Worm (Caenorhabditis elegans) whole organism, late embryonic: ENCODE measurements around the gene B0432.1.

Experiments
- C08G9.2 ChIP-seq: sonication (generic microtip); optimal IDR thresholded peaks from 2 replicates; lab custom pipeline; 2016; ENCODE audit warnings: mild to moderate bottlenecking, missing genetic modification characterization, moderate library complexity, missing compliant biosample characterization
- ama-1 ChIP-seq: fragments of 150-350 bp; optimal IDR thresholded peaks from 2 replicates; lab custom pipeline; 2014
- ceh-18 ChIP-seq: sonication (generic microtip); optimal IDR thresholded peaks from 2 replicates; lab custom pipeline; 2016; ENCODE audit warnings: missing genetic modification characterization, missing compliant biosample characterization
- ceh-19 ChIP-seq: fragments of 200-800 bp; sonication (Bioruptor generic); optimal IDR thresholded peaks from 2 replicates; lab custom pipeline; 2018; ENCODE audit warnings: mild to moderate bottlenecking, missing genetic modification characterization, missing compliant biosample characterization
- ceh-2 ChIP-seq: sonication (generic microtip); optimal IDR thresholded peaks from 2 replicates; lab custom pipeline; 2016; ENCODE audit warnings: missing genotype, missing genetic modification characterization, missing compliant biosample characterization
- ceh-24 ChIP-seq: sonication (generic microtip); optimal IDR thresholded peaks from 2 replicates; lab custom pipeline; 2016; ENCODE audit warnings: mild to moderate bottlenecking, missing genetic modification characterization, missing compliant biosample characterization
- ceh-45 ChIP-seq: fragments of 200-800 bp; sonication (Bioruptor generic); IDR thresholded peaks from 2 replicates; pipeline ENCODE4 v1.3.6; 2022; ENCODE audit warnings: missing genetic modification reagents, missing genetic modification characterization, missing compliant biosample characterization
- ceh-48 ChIP-seq: sonication (generic microtip); optimal IDR thresholded peaks from 2 replicates; lab custom pipeline; 2016; ENCODE audit warnings: missing genetic modification characterization, inconsistent platforms, missing compliant biosample characterization
- ceh-9 ChIP-seq: sonication (generic microtip); optimal IDR thresholded peaks from 2 replicates; lab custom pipeline; 2016; ENCODE audit warnings: mild to moderate bottlenecking, missing genetic modification characterization, inconsistent platforms, missing compliant biosample characterization
- dve-1 ChIP-seq: sonication (generic microtip); optimal IDR thresholded peaks from 2 replicates; lab custom pipeline; 2017; ENCODE audit warnings: antibody characterized with exemption, mild to moderate bottlenecking, missing genetic modification characterization, missing compliant biosample characterization
- elt-4 ChIP-seq: sonication (generic microtip); optimal IDR thresholded peaks from 2 replicates; lab custom pipeline; 2016; ENCODE audit warnings: missing genetic modification characterization, missing compliant biosample characterization
- ets-4 ChIP-seq: sonication (generic microtip); optimal IDR thresholded peaks from 2 replicates; lab custom pipeline; 2016; ENCODE audit warnings: missing genetic modification characterization, missing compliant biosample characterization
- eyg-1 ChIP-seq: sonication (generic microtip); optimal IDR thresholded peaks from 2 replicates; lab custom pipeline; 2016; ENCODE audit warnings: missing genotype, missing genetic modification characterization, missing compliant biosample characterization
- fax-1 ChIP-seq: sonication (generic microtip); optimal IDR thresholded peaks from 2 replicates; lab custom pipeline; 2016; ENCODE audit warnings: missing genotype, missing genetic modification characterization, missing compliant biosample characterization
- fkh-10 ChIP-seq: fragments of 150-350 bp; optimal IDR thresholded peaks from 2 replicates; lab custom pipeline; 2014; ENCODE audit warnings: missing biosample characterization, missing genetic modification reagents, missing genetic modification characterization
- fkh-6 ChIP-seq: sonication (generic microtip); optimal IDR thresholded peaks from 2 replicates; lab custom pipeline; 2016; ENCODE audit warnings: missing genetic modification characterization, missing compliant biosample characterization
- hlh-13 ChIP-seq: fragments of 200-800 bp; sonication (Bioruptor generic); optimal IDR thresholded peaks from 2 replicates; lab custom pipeline; 2018; ENCODE audit warnings: mild to moderate bottlenecking, missing genetic modification characterization, missing compliant biosample characterization
- hlh-30 ChIP-seq: sonication (generic microtip); optimal IDR thresholded peaks from 2 replicates; lab custom pipeline; 2017; ENCODE audit warnings: antibody characterized with exemption, missing genetic modification characterization, missing compliant biosample characterization; ENCODE audit not compliant: insufficient read depth
- hlh-6 ChIP-seq: sonication (generic microtip); optimal IDR thresholded peaks from 2 replicates; lab custom pipeline; 2016; ENCODE audit warnings: missing genotype, missing genetic modification characterization, missing compliant biosample characterization
- lim-6 ChIP-seq: sonication (generic microtip); optimal IDR thresholded peaks from 2 replicates; lab custom pipeline; 2016; ENCODE audit warnings: missing genetic modification characterization, missing compliant biosample characterization
- madf-2 ChIP-seq: sonication (generic microtip); optimal IDR thresholded peaks from 2 replicates; lab custom pipeline; 2017; ENCODE audit warnings: missing genetic modification characterization, missing compliant biosample characterization
- mec-3 ChIP-seq: sonication (generic microtip); optimal IDR thresholded peaks from 2 replicates; lab custom pipeline; 2016; ENCODE audit warnings: borderline replicate concordance, missing genetic modification characterization, missing compliant biosample characterization
- nfya-1 ChIP-seq: sonication (generic microtip); optimal IDR thresholded peaks from 2 replicates; lab custom pipeline; 2017; ENCODE audit warnings: missing genetic modification characterization, mild to moderate bottlenecking, missing compliant biosample characterization, antibody characterized with exemption, moderate library complexity
- nhr-11 ChIP-seq: fragments of 150-350 bp; optimal IDR thresholded peaks from 2 replicates; lab custom pipeline; 2014; ENCODE audit warnings: missing biosample characterization, missing genetic modification characterization
- pqm-1 ChIP-seq: sonication (generic microtip); optimal IDR thresholded peaks from 2 replicates; lab custom pipeline; 2016; ENCODE audit warnings: missing genetic modification characterization, missing compliant biosample characterization
- sdc-2 ChIP-seq: sonication (generic microtip); optimal IDR thresholded peaks from 2 replicates; lab custom pipeline; 2016; ENCODE audit warnings: missing genotype, missing genetic modification characterization, missing compliant biosample characterization
- sox-2 ChIP-seq: fragments of 200-800 bp; sonication (Bioruptor generic); IDR thresholded peaks from 2 replicates; pipeline ENCODE4 v1.3.6; 2022; ENCODE audit warnings: missing genetic modification reagents, missing genetic modification characterization, missing compliant biosample characterization
- syd-9 ChIP-seq: sonication (generic microtip); optimal IDR thresholded peaks from 2 replicates; lab custom pipeline; 2016; ENCODE audit warnings: mild to moderate bottlenecking, missing genetic modification characterization, moderate library complexity, missing compliant biosample characterization
- tbx-2 ChIP-seq: sonication (generic microtip); optimal IDR thresholded peaks from 2 replicates; lab custom pipeline; 2016; ENCODE audit warnings: missing genetic modification characterization, missing compliant biosample characterization
- tbx-7 ChIP-seq: sonication (generic microtip); optimal IDR thresholded peaks from 2 replicates; lab custom pipeline; 2016; ENCODE audit warnings: missing genotype, missing genetic modification characterization, missing compliant biosample characterization
- unc-3 ChIP-seq, 2 experiments: fragments of 200-800 bp in 1 of 2; sonication (Bioruptor generic) in 1 of 2; sonication (generic microtip) in 1 of 2; conservative IDR thresholded peaks in 1 of 2; optimal IDR thresholded peaks in 1 of 2; 2 replicates each; pipeline versions ENCODE4 v1.3.6 to Lab custom; 2016 to 2022; ENCODE audit warnings: missing compliant biosample characterization in 2 of 2, missing genetic modification characterization in 2 of 2, missing genetic modification reagents in 1 of 2
- unc-42 ChIP-seq: sonication (generic microtip); optimal IDR thresholded peaks from 2 replicates; lab custom pipeline; 2016; ENCODE audit warnings: missing genotype, missing genetic modification characterization, missing compliant biosample characterization
- unc-55 ChIP-seq: sonication (generic microtip); optimal IDR thresholded peaks from 2 replicates; lab custom pipeline; 2017; ENCODE audit warnings: missing biosample characterization, missing genetic modification reagents, missing genetic modification characterization
- unc-86 ChIP-seq: sonication (generic microtip); optimal IDR thresholded peaks from 2 replicates; lab custom pipeline; 2016; ENCODE audit warnings: missing genetic modification characterization, missing compliant biosample characterization

Gene B0432.1

DNA sequence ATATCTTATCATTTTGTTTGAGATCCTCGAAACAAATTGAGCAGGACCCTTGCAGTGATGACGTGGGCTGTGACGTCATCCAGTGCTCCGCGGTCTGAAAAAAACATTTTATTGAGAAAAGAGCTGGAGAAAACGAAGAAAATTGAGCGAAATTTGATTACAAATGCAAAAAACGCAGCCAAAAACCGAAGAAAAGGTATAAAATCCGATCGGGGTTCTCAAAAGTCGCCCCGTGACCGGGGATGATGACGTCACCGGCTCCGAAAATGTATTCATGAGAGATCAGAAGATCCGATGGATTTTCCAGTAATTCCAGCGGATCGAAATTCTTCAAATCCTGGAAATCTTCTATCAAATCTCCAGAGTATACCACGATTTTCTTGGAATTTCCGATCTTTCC lies 14.7 kb upstream of the B0432.1 start, which contains the start of gene trul-1:
Gene trul-1 (minus strand): TSS at position 101 of the 400 bp plus-strand sequence.
- TF ChIP-seq ceh-19 (GFP tag; lab: Kevin White, UChicago) (no peak), fax-1 (tag; lab: Kevin White, UChicago) (no peak), sdc-2 (tag; lab: Kevin White, UChicago) (no peak), ceh-24 (tag; lab: Kevin White, UChicago) (no peak), syd-9 (tag; lab: Kevin White, UChicago) (no peak), ceh-18 (no peak)

DNA sequence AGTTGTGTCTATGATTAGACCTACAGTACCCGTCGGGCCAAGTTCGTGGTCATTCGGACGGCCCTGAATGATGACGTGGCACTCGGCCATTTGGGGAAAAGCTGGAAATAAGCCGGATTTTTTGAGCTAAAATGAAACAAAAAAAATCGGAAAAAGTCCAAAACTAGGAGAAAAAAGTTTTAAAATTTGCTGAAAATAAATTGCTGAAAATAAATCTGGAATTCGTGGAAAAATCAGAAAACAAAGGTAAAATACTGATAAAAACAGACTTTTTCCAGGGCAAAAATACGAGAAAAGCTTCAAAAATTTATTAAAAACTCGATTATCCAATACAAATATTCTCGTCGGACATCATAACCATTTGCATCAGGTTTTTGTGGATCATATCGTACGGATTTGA lies 13.6 kb upstream of the B0432.1 start, which contains the start of gene B0432.9:
Gene B0432.9 (minus strand): TSS at position 101 of the 400 bp plus-strand sequence.
- TF ChIP-seq nhr-11 (tag; lab: Kevin White, UChicago) (no peak), ets-4 (tag; lab: Kevin White, UChicago) (no peak), unc-3 (GFP tag; conservative IDR thresholded peaks at IDR 0.05; lab: Robert Waterston, UW) (no peak), unc-3 (tag; optimal IDR thresholded peaks at IDR 0.05; lab: Kevin White, UChicago) (no peak), unc-55 (no peak), C08G9.2 (no peak), eyg-1 (tag; lab: Kevin White, UChicago) (no peak), tbx-2 (tag; lab: Kevin White, UChicago) (no peak), unc-86 (tag; lab: Kevin White, UChicago) (no peak), hlh-6 (tag; lab: Kevin White, UChicago) (no peak), mec-3 (no peak), hlh-13 (no peak), fkh-6 (no peak), lim-6 (tag; lab: Kevin White, UChicago) (no peak), tbx-7 (tag; lab: Kevin White, UChicago) (no peak), pqm-1 (tag; lab: Kevin White, UChicago) (no peak), sox-2 (GFP tag; lab: Robert Waterston, UW) (no peak), ceh-9 (tag; lab: Kevin White, UChicago) (no peak), ama-1 (lab: Kevin White, UChicago) (no peak), hlh-30 (tag; lab: Kevin White, UChicago) (no peak)

DNA sequence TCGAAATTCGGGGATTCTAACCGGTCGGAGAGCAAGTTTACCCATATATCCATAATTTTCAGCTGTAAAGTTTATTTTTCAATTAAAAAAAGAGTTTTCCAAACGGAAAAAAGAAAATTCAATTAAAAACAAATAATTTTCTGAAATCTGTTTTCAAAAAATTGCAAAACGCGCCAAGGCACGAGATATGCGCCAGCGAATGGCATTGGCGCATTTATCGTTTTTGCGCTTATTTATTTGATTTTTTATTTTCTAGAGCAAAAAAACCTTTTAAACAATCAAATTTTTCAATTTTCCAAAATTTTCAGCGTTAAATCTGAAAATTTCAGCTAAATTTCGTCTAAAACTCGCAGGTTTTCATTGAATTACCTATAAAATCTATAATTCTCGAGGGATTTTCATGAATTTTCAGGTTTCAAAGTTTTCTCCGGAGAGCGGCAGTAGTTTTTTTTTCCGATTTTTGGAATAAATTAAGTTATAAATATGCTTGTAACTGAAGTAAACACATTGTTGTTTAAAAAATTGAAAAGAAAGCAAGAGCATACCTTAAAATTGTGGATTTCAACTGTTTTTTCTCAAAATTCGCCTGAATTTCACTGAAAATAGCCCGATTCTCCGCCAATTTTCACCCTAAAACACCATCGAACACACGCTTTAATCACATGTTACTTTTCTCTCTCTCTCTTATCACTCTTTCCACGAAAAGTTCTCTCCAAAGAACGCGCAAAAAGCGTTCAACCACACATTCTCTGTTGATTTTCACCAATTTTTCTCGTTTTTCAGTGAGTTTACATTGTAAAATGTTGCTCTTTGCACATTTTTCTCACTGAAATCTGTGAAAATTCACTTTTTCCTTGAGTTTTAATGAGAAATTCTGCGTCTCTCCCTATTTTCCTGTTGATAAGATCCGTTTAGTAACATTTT lies 11.3 kb upstream of the B0432.1 start, which contains the start of gene B0432.10:
Gene B0432.10 (minus strand): TSS at position 649 of the 924 bp plus-strand sequence.
- TF ChIP-seq unc-55 = peak; percentile 4
- no peak for TF ChIP-seq elt-4 (tag; lab: Kevin White, UChicago)
- peak; percentile 45 for TF ChIP-seq unc-42 (tag; lab: Kevin White, UChicago)
- no peak for TF ChIP-seq ceh-2
- TF ChIP-seq dve-1 (tag; lab: Kevin White, UChicago) = peak; percentile 18
- peak; percentile 19 for TF ChIP-seq ceh-18
- TF ChIP-seq pqm-1 (tag; lab: Kevin White, UChicago) = no peak
- TF ChIP-seq nfya-1 (tag; lab: Kevin White, UChicago) = peak; percentile 69
- no peak for TF ChIP-seq ceh-45

DNA sequence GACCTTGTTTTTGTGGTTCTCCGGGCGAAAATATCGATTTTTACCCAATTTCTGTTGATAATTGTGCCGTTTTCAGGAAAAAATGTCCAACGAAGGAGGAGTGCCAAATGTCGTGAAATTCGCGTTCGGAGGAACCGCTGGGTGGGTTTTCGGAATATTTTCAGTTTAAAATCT lies 10.8 kb upstream of the B0432.1 start, which contains the start of gene misc-1:
Gene misc-1 (plus strand): TSS at position 75 of the 174 bp plus-strand sequence.
- TF ChIP-seq hlh-30 (tag; lab: Kevin White, UChicago) (no peak), ama-1 (lab: Kevin White, UChicago) (no peak), fkh-10 (no peak), sdc-2 (tag; lab: Kevin White, UChicago) (no peak), hlh-6 (tag; lab: Kevin White, UChicago) (no peak), madf-2 (tag; lab: Kevin White, UChicago) (no peak), ceh-48 (tag; lab: Kevin White, UChicago) (no peak)
